Fruit fly (Drosophila melanogaster) whole organism, embryonic: ENCODE measurements around the gene CG5273.
A peak's percentile ranks its signal among the peaks of the same experiment; 100 is the strongest.

ENCODE experiments used
- BEAF-32 ChIP-seq: fragments of 200-800 bp; sonication (Bioruptor generic); optimal IDR thresholded peaks from 3 replicates; lab custom pipeline; 2017; ENCODE audit warnings: missing biosample characterization, missing genetic modification characterization, mild to moderate bottlenecking, moderate library complexity, missing genetic modification reagents
- Bgb ChIP-seq: fragments of 200-800 bp; sonication (Bioruptor generic); IDR thresholded peaks from 2 replicates; pipeline ENCODE4 v1.3.6; 2022; ENCODE audit warnings: missing biosample characterization, missing genetic modification characterization; ENCODE audit not compliant: partially characterized antibody
- CG10654 ChIP-seq: fragments of 200-800 bp; sonication (Bioruptor generic); optimal IDR thresholded peaks from 2 replicates; lab custom pipeline; 2016; ENCODE audit warnings: missing biosample characterization, missing genetic modification characterization
- CG14965 ChIP-seq: fragments of 200-800 bp; sonication (Bioruptor generic); optimal IDR thresholded peaks from 2 replicates; lab custom pipeline; 2016; ENCODE audit warnings: missing biosample characterization, missing genetic modification characterization, borderline replicate concordance
- CG15073 ChIP-seq: fragments of 200-800 bp; sonication (Bioruptor generic); optimal IDR thresholded peaks from 2 replicates; lab custom pipeline; 2016; ENCODE audit warnings: missing biosample characterization, missing genetic modification characterization
- CG15696 ChIP-seq: fragments of 200-800 bp; sonication (Bioruptor generic); optimal IDR thresholded peaks from 2 replicates; lab custom pipeline; 2019; ENCODE audit warnings: missing biosample characterization, mild to moderate bottlenecking, missing genetic modification characterization, moderate library complexity
- CG1603 ChIP-seq: fragments of 200-800 bp; sonication (Bioruptor generic); optimal IDR thresholded peaks from 2 replicates; lab custom pipeline; 2019; ENCODE audit warnings: missing biosample characterization, mild to moderate bottlenecking, missing genetic modification characterization, moderate library complexity
- CG16813 ChIP-seq: fragments of 200-800 bp; sonication (Bioruptor generic); IDR thresholded peaks from 3 replicates; pipeline ENCODE4 v1.3.6; 2022; ENCODE audit warnings: missing biosample characterization, missing genetic modification characterization; ENCODE audit not compliant: partially characterized antibody
- CG17186 ChIP-seq: fragments of 200-800 bp; sonication (Bioruptor generic); optimal IDR thresholded peaks from 3 replicates; lab custom pipeline; 2017; ENCODE audit warnings: missing biosample characterization, missing genetic modification reagents, missing genetic modification characterization
- CG17612 ChIP-seq: fragments of 200-800 bp; sonication (Bioruptor generic); IDR thresholded peaks from 2 replicates; pipeline ENCODE4 v1.3.6; 2022; ENCODE audit warnings: missing biosample characterization, missing genetic modification characterization
- CG17829 ChIP-seq: fragments of 200-800 bp; optimal IDR thresholded peaks from 2 replicates; lab custom pipeline; 2019; ENCODE audit warnings: missing biosample characterization, mild to moderate bottlenecking, missing genetic modification characterization, moderate library complexity
- CG3163 ChIP-seq: fragments of 200-800 bp; sonication (Bioruptor generic); optimal IDR thresholded peaks from 3 replicates; lab custom pipeline; 2016; ENCODE audit warnings: missing biosample characterization, missing genetic modification characterization
- CG33213 ChIP-seq: fragments of 200-800 bp; sonication (Bioruptor generic); optimal IDR thresholded peaks from 3 replicates; lab custom pipeline; 2016; ENCODE audit warnings: missing biosample characterization, missing genetic modification characterization
- CG34224 ChIP-seq: fragments of 200-800 bp; sonication (Bioruptor generic); IDR thresholded peaks from 3 replicates; pipeline ENCODE4 v1.3.6; 2022; ENCODE audit warnings: missing biosample characterization, missing genetic modification characterization; ENCODE audit not compliant: partially characterized antibody
- CG34376 ChIP-seq: fragments of 200-800 bp; sonication (Bioruptor generic); optimal IDR thresholded peaks from 2 replicates; lab custom pipeline; 2018; ENCODE audit warnings: missing biosample characterization, mild to moderate bottlenecking, missing genetic modification characterization
- CG3847 ChIP-seq: fragments of 200-800 bp; sonication (Bioruptor generic); IDR thresholded peaks from 2 replicates; pipeline ENCODE4 v1.3.6; 2022; ENCODE audit warnings: missing biosample characterization, missing genetic modification characterization
- CG4730 ChIP-seq: fragments of 200-800 bp; sonication (Bioruptor generic); IDR thresholded peaks from 2 replicates; pipeline ENCODE4 v1.3.6; 2022; ENCODE audit warnings: missing biosample characterization, missing genetic modification characterization
- CG5180 ChIP-seq: fragments of 200-800 bp; sonication (Bioruptor generic); optimal IDR thresholded peaks from 3 replicates; lab custom pipeline; 2017; ENCODE audit warnings: missing biosample characterization, missing genetic modification characterization, mild to moderate bottlenecking, moderate library complexity, missing genetic modification reagents
- CG6654 ChIP-seq: fragments of 200-800 bp; sonication (Bioruptor generic); optimal IDR thresholded peaks from 2 replicates; lab custom pipeline; 2017; ENCODE audit warnings: missing biosample characterization, mild to moderate bottlenecking, missing genetic modification characterization
- CG7745 ChIP-seq: fragments of 200-800 bp; sonication (Bioruptor generic); optimal IDR thresholded peaks from 2 replicates; lab custom pipeline; 2018; ENCODE audit warnings: missing biosample characterization, mild to moderate bottlenecking, missing genetic modification characterization, moderate library complexity
- CG8281 ChIP-seq: fragments of 200-800 bp; sonication (Bioruptor generic); optimal IDR thresholded peaks from 2 replicates; lab custom pipeline; 2018; ENCODE audit warnings: missing biosample characterization, mild to moderate bottlenecking, missing genetic modification characterization, moderate library complexity
- CG8944 ChIP-seq: fragments of 200-800 bp; sonication (Bioruptor generic); optimal IDR thresholded peaks from 3 replicates; lab custom pipeline; 2016; ENCODE audit warnings: missing biosample characterization, missing genetic modification characterization
- CkIIα-i1 ChIP-seq: fragments of 200-800 bp; sonication (Bioruptor generic); IDR thresholded peaks from 2 replicates; pipeline ENCODE4 v1.3.6; 2022; ENCODE audit warnings: missing biosample characterization, missing genetic modification characterization
- CoRest ChIP-seq: fragments of 200-800 bp; sonication (Bioruptor generic); optimal IDR thresholded peaks from 3 replicates; lab custom pipeline; 2018; ENCODE audit warnings: missing biosample characterization, mild to moderate bottlenecking, missing genetic modification characterization, moderate library complexity
- D ChIP-seq, 2 experiments: fragments of 200-800 bp in 1 of 2; fragments of >200 bp in 1 of 2; sonication (Bioruptor generic) in 1 of 2; optimal IDR thresholded peaks; 2 replicates in 1 of 2; 3 replicates in 1 of 2; lab custom pipeline; 2017; ENCODE audit warnings: mild to moderate bottlenecking in 1 of 2, missing biosample characterization in 1 of 2, missing genetic modification characterization in 1 of 2, missing genetic modification reagents in 1 of 2
- Dbx ChIP-seq: fragments of 200-800 bp; sonication (Bioruptor generic); IDR thresholded peaks from 3 replicates; pipeline ENCODE4 v1.3.6; 2022; ENCODE audit warnings: missing biosample characterization, missing genetic modification characterization
- Dek ChIP-seq: fragments of 200-800 bp; sonication (Bioruptor generic); optimal IDR thresholded peaks from 3 replicates; lab custom pipeline; 2019; ENCODE audit warnings: missing biosample characterization, mild to moderate bottlenecking, missing genetic modification characterization, moderate library complexity
- E2f1 ChIP-seq: fragments of 200-800 bp; sonication (Bioruptor generic); IDR thresholded peaks from 2 replicates; pipeline ENCODE4 v1.3.6; 2022; ENCODE audit warnings: missing biosample characterization, missing genetic modification characterization
- Max ChIP-seq: fragments of 200-800 bp; sonication (Bioruptor generic); optimal IDR thresholded peaks from 2 replicates; lab custom pipeline; 2016; ENCODE audit warnings: missing biosample characterization, mild to moderate bottlenecking, missing genetic modification characterization
- Med ChIP-seq: fragments of 200-800 bp; sonication (Bioruptor generic); peaks from one replicate; lab custom pipeline; 2016; ENCODE audit warnings: missing biosample characterization, missing genetic modification characterization, mild to moderate bottlenecking, inconsistent platforms, moderate library complexity
- Mes4 ChIP-seq: fragments of 200-800 bp; sonication (Bioruptor generic); optimal IDR thresholded peaks from 2 replicates; lab custom pipeline; 2016; ENCODE audit warnings: missing biosample characterization, missing genetic modification characterization
- Vsx1 ChIP-seq: fragments of 200-800 bp; sonication (Bioruptor generic); optimal IDR thresholded peaks from 2 replicates; lab custom pipeline; 2017; ENCODE audit warnings: missing biosample characterization, mild to moderate bottlenecking, missing genetic modification characterization, missing genetic modification reagents
- ab ChIP-seq: fragments of 200-800 bp; sonication (Bioruptor generic); optimal IDR thresholded peaks from 2 replicates; lab custom pipeline; 2016; ENCODE audit warnings: missing biosample characterization, missing genetic modification characterization
- abd-A ChIP-seq: fragments of 200-800 bp; sonication (Bioruptor generic); optimal IDR thresholded peaks from 3 replicates; lab custom pipeline; 2019; ENCODE audit warnings: missing biosample characterization, mild to moderate bottlenecking, missing genetic modification characterization, moderate library complexity
- chm ChIP-seq: fragments of 200-800 bp; sonication (Bioruptor generic); IDR thresholded peaks from 2 replicates; pipeline ENCODE4 v1.3.6; 2022; ENCODE audit warnings: missing biosample characterization, missing genetic modification characterization
- crp ChIP-seq, 2 experiments: fragments of 200-800 bp; sonication (Bioruptor generic); optimal IDR thresholded peaks; 2 replicates in 1 of 2; 3 replicates in 1 of 2; lab custom pipeline; 2017; ENCODE audit warnings: missing biosample characterization in 2 of 2, missing genetic modification characterization in 2 of 2, mild to moderate bottlenecking in 1 of 2, moderate library complexity in 1 of 2
- dmrt11E ChIP-seq: fragments of 200-800 bp; sonication (Bioruptor generic); optimal IDR thresholded peaks from 3 replicates; lab custom pipeline; 2018; ENCODE audit warnings: missing biosample characterization, mild to moderate bottlenecking, missing genetic modification characterization, moderate library complexity
- esg ChIP-seq: fragments of 200-800 bp; sonication (Bioruptor generic); conservative IDR thresholded peaks from 2 replicates; pipeline ENCODE4 v1.3.6; 2022; ENCODE audit warnings: missing biosample characterization, missing genetic modification characterization
- gcm ChIP-seq: fragments of 200-800 bp; sonication (Bioruptor generic); optimal IDR thresholded peaks from 2 replicates; lab custom pipeline; 2019; ENCODE audit warnings: missing biosample characterization, mild to moderate bottlenecking, missing genetic modification characterization, moderate library complexity
- insv ChIP-seq, 2 experiments: fragments of 200-800 bp; sonication (Bioruptor generic); optimal IDR thresholded peaks; 3 replicates each; lab custom pipeline; 2016 to 2018; ENCODE audit warnings: missing biosample characterization in 2 of 2, missing genetic modification characterization in 2 of 2
- jigr1 ChIP-seq: fragments of 200-800 bp; sonication (Bioruptor generic); IDR thresholded peaks from 3 replicates; pipeline ENCODE4 v1.3.6; 2022; ENCODE audit warnings: missing biosample characterization, missing genetic modification characterization
- mld ChIP-seq: fragments of 200-800 bp; sonication (Bioruptor generic); IDR thresholded peaks from 3 replicates; pipeline ENCODE4 v1.3.6; 2022; ENCODE audit warnings: missing biosample characterization, missing genetic modification characterization; ENCODE audit not compliant: partially characterized antibody
- sisA ChIP-seq: fragments of 200-800 bp; sonication (Bioruptor generic); IDR thresholded peaks from 2 replicates; pipeline ENCODE4 v1.3.6; 2022; ENCODE audit warnings: missing biosample characterization, missing genetic modification characterization
- slp2 ChIP-seq: fragments of 200-800 bp; sonication (Bioruptor generic); optimal IDR thresholded peaks from 2 replicates; lab custom pipeline; 2016; ENCODE audit warnings: missing biosample characterization, missing genetic modification characterization
- stc ChIP-seq: fragments of 200-800 bp; sonication (Bioruptor generic); IDR thresholded peaks from 2 replicates; pipeline ENCODE4 v1.3.6; 2022; ENCODE audit warnings: missing biosample characterization, missing genetic modification characterization
- tgo ChIP-seq: fragments of 200-800 bp; sonication (Bioruptor generic); IDR thresholded peaks from 3 replicates; pipeline ENCODE4 v1.3.6; 2022; ENCODE audit warnings: missing biosample characterization, missing genetic modification characterization
- yki ChIP-seq: fragments of >200 bp; optimal IDR thresholded peaks from 3 replicates; lab custom pipeline; 2018
- zfh2 ChIP-seq: fragments of 200-800 bp; sonication (Bioruptor generic); optimal IDR thresholded peaks from 2 replicates; lab custom pipeline; 2016; ENCODE audit warnings: missing biosample characterization, missing genetic modification characterization

The CG5273 gene

DNA sequence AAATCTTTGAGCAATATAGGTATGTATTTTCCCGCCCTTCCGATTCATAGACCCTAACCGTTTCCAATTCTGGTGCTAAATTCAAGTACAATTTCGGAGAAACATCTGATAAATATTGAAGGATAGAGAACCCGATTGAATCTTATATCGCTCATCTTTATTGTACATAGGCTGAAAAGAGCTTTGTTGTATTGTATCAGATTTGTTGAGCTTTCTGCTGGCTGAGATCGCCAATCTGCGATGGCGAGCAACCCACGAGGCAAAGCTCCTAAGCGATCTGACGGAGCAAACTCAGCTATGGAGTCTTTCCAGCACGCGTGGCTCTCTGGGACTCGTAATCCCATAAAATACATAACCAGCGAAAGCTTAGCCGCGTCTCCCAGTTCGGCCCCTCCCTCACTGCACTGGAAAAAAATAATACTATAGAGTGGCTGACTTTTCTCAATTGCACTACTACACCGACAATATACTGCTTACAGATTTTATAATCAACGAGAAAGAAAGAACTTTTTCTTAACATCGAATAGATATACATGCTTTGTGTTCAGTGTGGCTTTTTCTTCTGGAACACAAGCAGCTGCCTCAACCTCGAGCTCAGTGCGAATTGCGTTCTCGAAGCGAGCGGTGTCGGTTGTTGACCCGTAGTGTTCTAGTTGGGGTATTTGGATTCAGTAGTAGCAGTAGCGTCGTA, 3.6 kb upstream of the CG5273 start (continued):
- TF ChIP-seq Dbx (GFP tag; lab: Robert Waterston, UW) (peak; percentile 96), gcm (GFP tag; lab: Kevin White, UChicago) (peak; percentile 49), CG16813 (GFP tag; lab: Robert Waterston, UW) (no peak), CG3847 (GFP tag; lab: Robert Waterston, UW) (peak; percentile 89), CG34376 (peak; percentile 80), tgo (GFP tag; lab: Robert Waterston, UW) (peak; percentile 85), sisA (GFP tag; lab: Robert Waterston, UW) (peak; percentile 79), CG15696 (peak; percentile 20), jigr1 (GFP tag; lab: Robert Waterston, UW) (no peak), CG33213 (GFP tag; lab: Kevin White, UChicago) (peak; percentile 83), CG17829 (tag; lab: Kevin White, UChicago) (peak; percentile 73), Mes4 (GFP tag; lab: Kevin White, UChicago) (peak; percentile 71), abd-A (tag; lab: Kevin White, UChicago) (no peak), chm (peak; percentile 82), mld (GFP tag; lab: Robert Waterston, UW) (no peak), CoRest (peak; percentile 78), Bgb (no peak), Med (peak; percentile 99), Dek (peak; percentile 89), D (optimal IDR thresholded peaks at IDR 0.05; lab: Kevin White, UChicago) (no peak), D (GFP tag; optimal IDR thresholded peaks at IDR 0.05; lab: Kevin White, UChicago) (peak; percentile 32), stc (GFP tag; lab: Robert Waterston, UW) (peak; percentile 77), CG1603 (peak; percentile 75), ab (GFP tag; lab: Kevin White, UChicago) (peak; percentile 71), E2f1 (GFP tag; lab: Robert Waterston, UW) (peak; percentile 79), CG17186 (GFP tag; lab: Kevin White, UChicago) (no peak), Max (peak; percentile 70), zfh2 (peak; percentile 91), CG17612 (peak; percentile 72), CG8281 (tag; lab: Kevin White, UChicago) (no peak), CG8944 (GFP tag; lab: Kevin White, UChicago) (peak; percentile 78), BEAF-32 (GFP tag; lab: Kevin White, UChicago) (no peak), CG10654 (peak; percentile 68), esg (GFP tag; lab: Robert Waterston, UW) (peak; percentile 53; the same call in 1 of the 2 replicates), insv (GFP tag; optimal IDR thresholded peaks at IDR 0.05; lab: Kevin White, UChicago) (no peak), dmrt11E (tag; lab: Kevin White, UChicago) (peak; percentile 23), CG15073 (GFP tag; lab: Kevin White, UChicago) (no peak), CG6654 (GFP tag; lab: Kevin White, UChicago) (peak; percentile 42), CkIIα-i1 (0 out of 2 replicates have a peak, but pooled peaks have one; percentile 3), CG34224 (no peak), CG5180 (GFP tag; lab: Kevin White, UChicago) (peak; percentile 21), CG7745 (tag; lab: Kevin White, UChicago) (no peak), Vsx1 (GFP tag; lab: Kevin White, UChicago) (peak; percentile 58), CG14965 (GFP tag; lab: Kevin White, UChicago) (peak; percentile 46), yki (lab: Kevin White, UChicago) (no peak), CG4730 (GFP tag; lab: Robert Waterston, UW) (peak; percentile 67), slp2 (GFP tag; lab: Kevin White, UChicago) (peak; percentile 66), CG3163 (GFP tag; lab: Kevin White, UChicago) (peak; percentile 51), crp (GFP tag; optimal IDR thresholded peaks at IDR 0.05; lab: Kevin White, UChicago) (peak in 1 of 2 experiments; percentile 7)
